Fruit fly (Drosophila melanogaster) whole organism, embryonic: ENCODE results near the gene Desat1.

Experiments used
- ATbp ChIP-seq: fragments of 200-800 bp; sonication (Bioruptor generic); optimal IDR thresholded peaks from 2 replicates; lab custom pipeline; 2017; ENCODE audit warnings: missing biosample characterization, mild to moderate bottlenecking, missing genetic modification characterization, missing genetic modification reagents
- CG10431 ChIP-seq: fragments of 200-800 bp; sonication (Bioruptor generic); optimal IDR thresholded peaks from 3 replicates; lab custom pipeline; 2018; ENCODE audit warnings: missing biosample characterization, mild to moderate bottlenecking, missing genetic modification characterization
- CG14710 ChIP-seq: fragments of 200-800 bp; sonication (Bioruptor generic); optimal IDR thresholded peaks from 3 replicates; lab custom pipeline; 2019; ENCODE audit warnings: missing biosample characterization, mild to moderate bottlenecking, missing genetic modification characterization, moderate library complexity
- CG14860 ChIP-seq: fragments of 200-800 bp; sonication (Bioruptor generic); IDR thresholded peaks from 3 replicates; pipeline ENCODE4 v1.3.6; 2022; ENCODE audit warnings: missing biosample characterization, missing genetic modification characterization; ENCODE audit not compliant: partially characterized antibody
- CG17361 ChIP-seq: fragments of 200-800 bp; sonication (Bioruptor generic); IDR thresholded peaks from 3 replicates; pipeline ENCODE4 v1.3.6; 2022; ENCODE audit warnings: missing biosample characterization, missing genetic modification characterization
- CG32767 ChIP-seq: fragments of 200-800 bp; sonication (Bioruptor generic); IDR thresholded peaks from 2 replicates; pipeline ENCODE4 v1.3.6; 2022; ENCODE audit warnings: missing biosample characterization, missing genetic modification characterization
- CG34422 ChIP-seq: fragments of 200-800 bp; sonication (Bioruptor generic); IDR thresholded peaks from 3 replicates; pipeline ENCODE4 v1.3.6; 2022; ENCODE audit warnings: missing biosample characterization, missing genetic modification characterization
- CG4617 ChIP-seq: fragments of 200-800 bp; sonication (Bioruptor generic); optimal IDR thresholded peaks from 3 replicates; lab custom pipeline; 2016; ENCODE audit warnings: missing biosample characterization, missing genetic modification characterization, borderline replicate concordance
- CG5180 ChIP-seq: fragments of 200-800 bp; sonication (Bioruptor generic); optimal IDR thresholded peaks from 3 replicates; lab custom pipeline; 2017; ENCODE audit warnings: missing biosample characterization, missing genetic modification characterization, mild to moderate bottlenecking, moderate library complexity, missing genetic modification reagents
- CG7963 ChIP-seq: fragments of 200-800 bp; sonication (Bioruptor generic); IDR thresholded peaks from 3 replicates; pipeline ENCODE4 v1.3.6; 2022; ENCODE audit warnings: missing biosample characterization, missing genetic modification characterization; ENCODE audit not compliant: partially characterized antibody
- CG8089 ChIP-seq: fragments of 200-800 bp; sonication (Bioruptor generic); optimal IDR thresholded peaks from 3 replicates; lab custom pipeline; 2016; ENCODE audit warnings: missing biosample characterization, missing genetic modification characterization
- CG8924 ChIP-seq: fragments of 200-800 bp; optimal IDR thresholded peaks from 3 replicates; lab custom pipeline; 2019; ENCODE audit warnings: missing biosample characterization, mild to moderate bottlenecking, missing genetic modification characterization, moderate library complexity
- CG9817 ChIP-seq: fragments of 200-800 bp; sonication (Bioruptor generic); optimal IDR thresholded peaks from 2 replicates; lab custom pipeline; 2018; ENCODE audit warnings: missing biosample characterization, mild to moderate bottlenecking, missing genetic modification characterization, moderate library complexity
- CG9876 ChIP-seq: fragments of 200-800 bp; sonication (Bioruptor generic); optimal IDR thresholded peaks from 2 replicates; lab custom pipeline; 2016; ENCODE audit warnings: missing biosample characterization, missing genetic modification characterization
- CTCF ChIP-seq: fragments of 200-800 bp; sonication (Bioruptor generic); optimal IDR thresholded peaks from 2 replicates; lab custom pipeline; 2017; ENCODE audit warnings: missing biosample characterization, mild to moderate bottlenecking, missing genetic modification characterization, moderate library complexity
- CoRest ChIP-seq: fragments of 200-800 bp; sonication (Bioruptor generic); optimal IDR thresholded peaks from 3 replicates; lab custom pipeline; 2018; ENCODE audit warnings: missing biosample characterization, mild to moderate bottlenecking, missing genetic modification characterization, moderate library complexity
- CrebB ChIP-seq: fragments of 200-800 bp; sonication (Bioruptor generic); optimal IDR thresholded peaks from 3 replicates; lab custom pipeline; 2018; ENCODE audit warnings: missing biosample characterization, mild to moderate bottlenecking, missing genetic modification characterization
- Doc3 ChIP-seq: fragments of 200-800 bp; sonication (Bioruptor generic); IDR thresholded peaks from 3 replicates; pipeline ENCODE4 v1.3.6; 2022; ENCODE audit warnings: missing biosample characterization, missing genetic modification characterization; ENCODE audit not compliant: partially characterized antibody
- Dp ChIP-seq: fragments of 200-800 bp; sonication (Bioruptor generic); optimal IDR thresholded peaks from 2 replicates; lab custom pipeline; 2018; ENCODE audit warnings: missing biosample characterization, mild to moderate bottlenecking, missing genetic modification characterization, moderate library complexity
- E2f2 ChIP-seq: fragments of 200-800 bp; sonication (Bioruptor generic); IDR thresholded peaks from 2 replicates; pipeline ENCODE4 v1.3.6; 2022; ENCODE audit warnings: missing biosample characterization, missing genetic modification characterization
- Ets65A ChIP-seq: fragments of 200-800 bp; sonication (Bioruptor generic); peaks from one replicate; lab custom pipeline; 2016; ENCODE audit warnings: missing biosample characterization, missing genetic modification characterization
- Hsf ChIP-seq: fragments of 200-800 bp; sonication (Bioruptor generic); optimal IDR thresholded peaks from 3 replicates; lab custom pipeline; 2016; ENCODE audit warnings: missing biosample characterization, missing genetic modification characterization
- Jarid2 ChIP-seq: fragments of 200-800 bp; sonication (Bioruptor generic); optimal IDR thresholded peaks from 3 replicates; lab custom pipeline; 2017; ENCODE audit warnings: mild to moderate bottlenecking, missing biosample characterization, missing genetic modification reagents, missing genetic modification characterization
- MESR4 ChIP-seq: fragments of 200-800 bp; sonication (Bioruptor generic); optimal IDR thresholded peaks from 2 replicates; lab custom pipeline; 2018; ENCODE audit warnings: missing biosample characterization, mild to moderate bottlenecking, missing genetic modification characterization, moderate library complexity
- Opbp ChIP-seq: fragments of 200-800 bp; sonication (Bioruptor generic); IDR thresholded peaks from 3 replicates; pipeline ENCODE4 v1.3.6; 2022; ENCODE audit warnings: missing biosample characterization, missing genetic modification characterization; ENCODE audit not compliant: partially characterized antibody
- Scr ChIP-seq: fragments of 200-800 bp; sonication (Bioruptor generic); IDR thresholded peaks from 2 replicates; pipeline ENCODE4 v1.3.6; 2022; ENCODE audit warnings: missing biosample characterization, missing genetic modification characterization; ENCODE audit not compliant: partially characterized antibody
- Side ChIP-seq: fragments of 200-800 bp; sonication (Bioruptor generic); optimal IDR thresholded peaks from 2 replicates; lab custom pipeline; 2016; ENCODE audit warnings: missing biosample characterization, missing genetic modification characterization
- Sry-β ChIP-seq: fragments of 200-800 bp; sonication (Bioruptor generic); optimal IDR thresholded peaks from 2 replicates; lab custom pipeline; 2018; ENCODE audit warnings: missing biosample characterization, mild to moderate bottlenecking, missing genetic modification characterization, moderate library complexity
- Sry-δ ChIP-seq: fragments of 200-800 bp; sonication (Bioruptor generic); optimal IDR thresholded peaks from 2 replicates; lab custom pipeline; 2016; ENCODE audit warnings: missing biosample characterization, missing genetic modification characterization
- ato ChIP-seq: fragments of 200-800 bp; sonication (Bioruptor generic); IDR thresholded peaks from 2 replicates; pipeline ENCODE4 v1.3.6; 2022; ENCODE audit warnings: missing biosample characterization, missing genetic modification characterization; ENCODE audit not compliant: partially characterized antibody
- bsh ChIP-seq, 2 experiments: fragments of 200-800 bp; sonication (Bioruptor generic); optimal IDR thresholded peaks; 2 replicates each; lab custom pipeline; 2017 to 2018; ENCODE audit warnings: mild to moderate bottlenecking in 2 of 2, missing biosample characterization in 2 of 2, missing genetic modification characterization in 2 of 2, moderate library complexity in 1 of 2
- chif ChIP-seq, 2 experiments: fragments of 200-800 bp; sonication (Bioruptor generic); optimal IDR thresholded peaks; 3 replicates each; lab custom pipeline; 2016; ENCODE audit warnings: missing biosample characterization in 2 of 2, missing genetic modification characterization in 2 of 2
- danr ChIP-seq: fragments of 200-800 bp; sonication (Bioruptor generic); IDR thresholded peaks from 2 replicates; pipeline ENCODE4 v1.3.6; 2022; ENCODE audit warnings: missing biosample characterization, missing genetic modification characterization
- dimm ChIP-seq: fragments of 200-800 bp; sonication (Bioruptor generic); IDR thresholded peaks from 2 replicates; pipeline ENCODE4 v1.3.6; 2022; ENCODE audit warnings: missing biosample characterization, missing genetic modification characterization
- ewg ChIP-seq: fragments of 200-800 bp; sonication (Bioruptor generic); optimal IDR thresholded peaks from 3 replicates; lab custom pipeline; 2017; ENCODE audit warnings: mild to moderate bottlenecking, missing biosample characterization, missing genetic modification reagents, missing genetic modification characterization
- gem ChIP-seq: fragments of 200-800 bp; sonication (Bioruptor generic); optimal IDR thresholded peaks from 2 replicates; lab custom pipeline; 2019; ENCODE audit warnings: missing biosample characterization, mild to moderate bottlenecking, missing genetic modification characterization, moderate library complexity
- lilli ChIP-seq: fragments of 200-800 bp; sonication (Bioruptor generic); optimal IDR thresholded peaks from 3 replicates; lab custom pipeline; 2016; ENCODE audit warnings: missing biosample characterization, missing genetic modification characterization
- nau ChIP-seq: fragments of 200-800 bp; sonication (Bioruptor generic); optimal IDR thresholded peaks from 3 replicates; lab custom pipeline; 2017; ENCODE audit warnings: missing biosample characterization, mild to moderate bottlenecking, missing genetic modification characterization, missing genetic modification reagents
- nom ChIP-seq: fragments of 200-800 bp; sonication (Bioruptor generic); optimal IDR thresholded peaks from 2 replicates; lab custom pipeline; 2017; ENCODE audit warnings: missing biosample characterization, missing genetic modification characterization, mild to moderate bottlenecking, moderate library complexity, missing genetic modification reagents
- phol ChIP-seq: fragments of 200-800 bp; sonication (Bioruptor generic); optimal IDR thresholded peaks from 3 replicates; lab custom pipeline; 2018; ENCODE audit warnings: missing biosample characterization, mild to moderate bottlenecking, missing genetic modification characterization, moderate library complexity
- pzg ChIP-seq: fragments of 200-800 bp; sonication (Bioruptor generic); optimal IDR thresholded peaks from 3 replicates; lab custom pipeline; 2018; ENCODE audit warnings: missing biosample characterization, mild to moderate bottlenecking, missing genetic modification characterization, moderate library complexity
- sc ChIP-seq, 3 experiments: fragments of >200 bp in 2 of 3; fragments of 200-800 bp in 1 of 3; sonication (Bioruptor generic) in 1 of 3; optimal IDR thresholded peaks; 2 replicates in 2 of 3; 3 replicates in 1 of 3; lab custom pipeline; 2017; ENCODE audit warnings: mild to moderate bottlenecking in 1 of 3, missing biosample characterization in 1 of 3, missing genetic modification characterization in 1 of 3, missing genetic modification reagents in 1 of 3
- sna ChIP-seq: fragments of 200-800 bp; sonication (Bioruptor generic); IDR thresholded peaks from 2 replicates; pipeline ENCODE4 v1.3.6; 2022; ENCODE audit warnings: missing biosample characterization, missing genetic modification characterization; ENCODE audit not compliant: partially characterized antibody
- stc ChIP-seq: fragments of 200-800 bp; sonication (Bioruptor generic); IDR thresholded peaks from 2 replicates; pipeline ENCODE4 v1.3.6; 2022; ENCODE audit warnings: missing biosample characterization, missing genetic modification characterization
- stwl ChIP-seq: fragments of 200-800 bp; sonication (Bioruptor generic); optimal IDR thresholded peaks from 3 replicates; lab custom pipeline; 2018; ENCODE audit warnings: missing biosample characterization, mild to moderate bottlenecking, missing genetic modification characterization, moderate library complexity
- tna ChIP-seq: fragments of 200-800 bp; sonication (Bioruptor generic); IDR thresholded peaks from 2 replicates; pipeline ENCODE4 v1.3.6; 2022; ENCODE audit warnings: missing biosample characterization, missing genetic modification characterization; ENCODE audit not compliant: partially characterized antibody

Desat1 gene

dm6 chr3R:12413274-12413958 is 26.0 kb upstream of the Desat1 start, which contains the start of the genes Dip-C and pps (continued):
- no peak for TF ChIP-seq CG10431
- TF ChIP-seq sna (GFP tag; lab: Robert Waterston, UW): peak; percentile 62; the same call in 1 of the 2 replicates
- no peak for TF ChIP-seq chif (GFP tag; optimal IDR thresholded peaks at IDR 0.05; lab: Kevin White, UChicago)
- TF ChIP-seq MESR4 (GFP tag; lab: Kevin White, UChicago): peak; percentile 49
- TF ChIP-seq CG8924 (tag; lab: Kevin White, UChicago): peak; percentile 37
- no peak for TF ChIP-seq CG5180 (GFP tag; lab: Kevin White, UChicago)
- TF ChIP-seq Jarid2 (GFP tag; lab: Kevin White, UChicago): no peak
- TF ChIP-seq CG14860 (GFP tag; lab: Robert Waterston, UW): peak; percentile 35; the same call in 1 of the 3 replicates
- no peak for TF ChIP-seq CG8089 (GFP tag; lab: Kevin White, UChicago)
- no peak for TF ChIP-seq bsh (GFP tag; optimal IDR thresholded peaks at IDR 0.05; lab: Kevin White, UChicago)
- no peak for TF ChIP-seq gem (tag; lab: Kevin White, UChicago)
- peak; percentile 76 for TF ChIP-seq Scr (GFP tag; lab: Robert Waterston, UW)
- TF ChIP-seq CG17361 (GFP tag; lab: Robert Waterston, UW): no peak
- no peak for TF ChIP-seq Sry-β (GFP tag; lab: Kevin White, UChicago)
- no peak for TF ChIP-seq danr
- peak; percentile 65; the same call in 2 of the 3 replicates for TF ChIP-seq Doc3
- no peak for TF ChIP-seq ATbp
- peak; percentile 46 for TF ChIP-seq CoRest (tag; lab: Kevin White, UChicago)
- peak; percentile 39; the same call in 1 of the 3 replicates for TF ChIP-seq CG7963 (GFP tag; lab: Robert Waterston, UW)
- TF ChIP-seq CG32767 (GFP tag; lab: Robert Waterston, UW): no peak
- peak; percentile 58; the same call in 1 of the 2 replicates for TF ChIP-seq ato (GFP tag; lab: Robert Waterston, UW)
- TF ChIP-seq CTCF (GFP tag; lab: Kevin White, UChicago): no peak
- peak; percentile 91 for TF ChIP-seq stwl (tag; lab: Kevin White, UChicago)
- peak; percentile 69 for TF ChIP-seq pzg (GFP tag; lab: Kevin White, UChicago)
- no peak for TF ChIP-seq CG34422 (GFP tag; lab: Robert Waterston, UW)
- TF ChIP-seq Sry-δ (GFP tag; lab: Kevin White, UChicago): peak; percentile 60
- TF ChIP-seq sc (optimal IDR thresholded peaks at IDR 0.05; lab: Kevin White, UChicago): no peak
- TF ChIP-seq sc (GFP tag; optimal IDR thresholded peaks at IDR 0.05; lab: Kevin White, UChicago): no peak
- peak; percentile 70 for TF ChIP-seq Opbp (GFP tag; lab: Robert Waterston, UW)
- peak; percentile 43 for TF ChIP-seq nom (GFP tag; lab: Kevin White, UChicago)

dm6 chr3R:12422379-12422975 is 16.9 kb upstream of the Desat1 start, which contains the start of the genes Scgbeta and CG17202:
Scgbeta (minus strand) TSS chr3R:12422429.
CG17202 (plus strand) TSS chr3R:12422768.
- TF ChIP-seq CG9817 (tag; lab: Kevin White, UChicago): no peak
- peak; percentile 66 for TF ChIP-seq Dp
- TF ChIP-seq Ets65A (GFP tag; lab: Kevin White, UChicago): peak; percentile 49
- no peak for TF ChIP-seq CG9876 (GFP tag; lab: Kevin White, UChicago)
- TF ChIP-seq ewg: peak; percentile 92
- peak; percentile 84 for TF ChIP-seq CG4617 (GFP tag; lab: Kevin White, UChicago)
- no peak for TF ChIP-seq dimm (GFP tag; lab: Robert Waterston, UW)
- TF ChIP-seq Opbp (GFP tag; lab: Robert Waterston, UW): 0 out of 3 replicates have a peak, but pooled peaks have one; percentile 22
- peak; percentile 49 for TF ChIP-seq lilli (GFP tag; lab: Kevin White, UChicago)
- TF ChIP-seq CrebB (tag; lab: Kevin White, UChicago): no peak
- peak; percentile 11 for TF ChIP-seq Side (GFP tag; lab: Kevin White, UChicago)
- TF ChIP-seq pzg (GFP tag; lab: Kevin White, UChicago): peak; percentile 78
- peak; percentile 72 for TF ChIP-seq E2f2 (GFP tag; lab: Robert Waterston, UW)
- TF ChIP-seq CG14710 (tag; lab: Kevin White, UChicago): peak; percentile 73
- no peak for TF ChIP-seq nau
- TF ChIP-seq stc: no peak
- no peak for TF ChIP-seq tna (GFP tag; lab: Robert Waterston, UW)
- peak; percentile 93 for TF ChIP-seq phol (tag; lab: Kevin White, UChicago)
- peak; percentile 75 for TF ChIP-seq MESR4 (GFP tag; lab: Kevin White, UChicago)
- TF ChIP-seq Hsf (GFP tag; lab: Kevin White, UChicago): peak; percentile 17
